Worm (Caenorhabditis elegans): ENCODE measurements around the gene srlf-9.

DNA sequence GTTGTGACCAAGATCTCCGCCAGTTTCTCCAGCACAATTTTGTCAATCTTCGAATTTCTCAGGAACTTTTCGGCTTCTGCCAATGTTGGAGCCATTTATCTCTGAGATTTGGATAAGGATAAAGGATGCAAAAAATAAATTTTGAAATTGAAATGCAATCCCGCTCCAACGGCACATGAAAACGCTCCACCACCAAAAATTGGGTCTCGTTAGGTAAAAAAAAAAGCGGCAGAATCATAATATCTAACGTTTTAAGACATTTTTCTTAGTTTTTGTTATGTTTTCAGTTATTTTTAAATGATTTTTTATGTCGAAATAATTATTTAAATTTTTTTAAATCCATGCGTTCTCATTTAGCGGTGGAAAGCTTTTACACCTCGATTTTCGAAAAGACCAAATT is 32.8 kb upstream of the srlf-9 start, which contains the start of gene F45G2.7:
- TF ChIP-seq blmp-1 (tag; optimal IDR thresholded peaks at IDR 0.05; ENCODE audit: insufficient read depth) (no peak), elt-3 (tag; optimal IDR thresholded peaks at IDR 0.05) (no peak), aly-2 (tag; optimal IDR thresholded peaks at IDR 0.05) (no peak), lin-11 (tag; optimal IDR thresholded peaks at IDR 0.05) (no peak)

All from whole organism, L2 larva.